Fruit fly (Drosophila melanogaster): ENCODE results near the gene EndoGI.

EndoGI gene

DNA sequence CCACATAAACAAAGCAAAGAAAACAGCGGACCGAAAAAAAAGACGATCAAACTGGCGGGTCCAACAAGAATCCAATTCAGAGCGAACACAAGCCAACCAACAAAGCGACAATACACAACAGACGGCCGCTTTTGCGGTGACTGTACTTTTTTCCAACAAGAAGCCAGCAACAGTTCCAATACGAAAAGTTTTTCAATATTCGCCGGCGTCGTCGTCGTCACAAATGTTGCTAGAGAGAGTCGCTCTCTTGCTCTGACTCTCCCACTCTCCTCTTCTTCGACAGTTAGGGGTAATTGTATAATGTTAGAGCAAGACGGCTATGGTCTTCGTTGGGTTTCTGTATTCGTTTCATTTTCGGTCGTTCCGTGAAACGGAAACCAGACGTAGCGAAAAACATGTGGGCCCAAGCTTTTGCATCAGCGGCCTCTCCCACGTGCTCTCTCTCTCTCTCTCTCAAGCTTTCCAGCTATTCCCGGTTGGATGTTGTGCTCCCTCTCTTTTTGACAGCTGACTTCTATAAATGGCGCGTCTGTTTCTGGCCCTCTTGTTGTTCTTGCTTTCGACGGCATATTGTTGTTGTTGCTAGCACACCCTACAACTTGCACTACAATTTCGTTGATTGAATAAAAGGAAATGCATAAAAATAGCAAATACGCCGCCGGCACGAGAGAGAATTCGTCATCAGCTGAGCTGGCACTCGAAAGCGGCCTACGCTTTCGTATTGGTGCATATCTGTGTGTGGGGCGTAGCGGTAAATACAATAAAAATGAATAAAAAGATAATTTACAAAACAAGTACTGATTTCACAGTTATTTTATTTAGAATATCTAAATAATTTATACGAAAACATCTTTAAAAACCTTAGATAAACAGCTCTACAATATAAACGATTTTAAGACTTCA is 12.0 kb downstream of the EndoGI start (continued):
- TF ChIP-seq net (GFP tag; optimal IDR thresholded peaks at IDR 0.05), result peak; percentile 52
- peak; percentile 34 for TF ChIP-seq acj6 (GFP tag; optimal IDR thresholded peaks at IDR 0.05)
- TF ChIP-seq CG10631 (GFP tag; optimal IDR thresholded peaks at IDR 0.05), result no peak
- no peak for TF ChIP-seq CG11294 (GFP tag; IDR thresholded peaks at IDR 0.05)
- TF ChIP-seq eg (GFP tag; IDR thresholded peaks at IDR 0.05), result no peak
- no peak for TF ChIP-seq Sox15 (GFP tag; optimal IDR thresholded peaks at IDR 0.05)
- TF ChIP-seq cyc (GFP tag; optimal IDR thresholded peaks at IDR 0.05), result peak; percentile 21
- TF ChIP-seq Eip75B (GFP tag; optimal IDR thresholded peaks at IDR 0.05), result peak; percentile 70
- peak; percentile 23 for TF ChIP-seq CG31627 (GFP tag; optimal IDR thresholded peaks at IDR 0.05)
- TF ChIP-seq CG6854 (GFP tag; optimal IDR thresholded peaks at IDR 0.05), result peak; percentile 96
- TF ChIP-seq Eip93F (GFP tag; optimal IDR thresholded peaks at IDR 0.05), result peak; percentile 52
- TF ChIP-seq CG11762 (GFP tag; optimal IDR thresholded peaks at IDR 0.05; ENCODE audit: insufficient read depth), result peak; percentile 26
- peak; percentile 11 for TF ChIP-seq CG10669 (GFP tag; optimal IDR thresholded peaks at IDR 0.05)
- TF ChIP-seq Lpt (GFP tag; optimal IDR thresholded peaks at IDR 0.05), result peak; percentile 79
- TF ChIP-seq esn (GFP tag; optimal IDR thresholded peaks at IDR 0.05), result peak; percentile 78
- TF ChIP-seq CG6276 (GFP tag; optimal IDR thresholded peaks at IDR 0.05), result peak; percentile 70
- TF ChIP-seq Met (GFP tag; optimal IDR thresholded peaks at IDR 0.05), result peak; percentile 71

DNA sequence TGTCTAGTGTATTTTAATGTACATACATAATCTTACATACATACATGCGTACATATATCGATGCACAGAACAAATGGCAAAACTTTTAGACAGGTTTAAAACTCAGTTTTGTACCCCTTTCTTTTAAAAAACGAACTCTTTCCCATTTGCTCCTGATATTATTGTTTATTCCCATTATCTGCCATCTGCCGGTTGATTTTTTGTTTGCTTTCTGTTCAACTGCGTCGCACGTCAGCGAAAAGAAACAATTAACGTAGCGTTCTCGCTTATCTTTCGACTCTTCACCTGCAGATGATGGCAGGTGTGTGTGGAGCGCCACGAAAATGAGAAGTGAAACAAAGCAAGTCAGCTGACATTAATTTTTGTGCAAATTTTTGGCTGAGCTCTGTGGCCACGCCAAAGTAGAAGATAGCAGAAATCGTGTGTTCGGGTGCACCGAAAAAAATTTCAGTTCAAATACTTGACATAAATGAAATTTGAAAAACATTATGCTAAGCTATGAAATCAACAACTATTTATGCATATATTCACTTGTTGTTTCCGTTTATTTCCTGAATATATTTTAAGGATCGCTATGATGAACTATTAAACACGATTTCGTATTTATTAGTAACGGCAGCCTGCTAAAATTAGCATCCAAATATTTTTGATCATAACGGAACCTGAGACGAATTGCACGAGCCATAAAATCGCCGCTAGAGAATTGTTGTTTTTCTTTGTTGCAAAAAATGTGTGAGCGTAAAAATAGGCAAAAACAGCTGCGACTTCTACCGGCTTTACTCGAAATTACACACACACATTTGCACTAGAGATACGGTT is 13.4 kb downstream of the EndoGI start:
- TF ChIP-seq pdm3 (GFP tag; optimal IDR thresholded peaks at IDR 0.05) (peak; percentile 13), Hr39 (GFP tag; optimal IDR thresholded peaks at IDR 0.05) (no peak), CG10631 (GFP tag; optimal IDR thresholded peaks at IDR 0.05) (peak; percentile 22), esn (GFP tag; optimal IDR thresholded peaks at IDR 0.05) (peak; percentile 50), Hr4 (GFP tag; optimal IDR thresholded peaks at IDR 0.05) (peak; percentile 44), CG31627 (GFP tag; optimal IDR thresholded peaks at IDR 0.05) (peak; percentile 41), CG6276 (GFP tag; optimal IDR thresholded peaks at IDR 0.05) (peak; percentile 58), lz (GFP tag; optimal IDR thresholded peaks at IDR 0.05) (peak; percentile 8), Eip78C (GFP tag) (peak; percentile 53), Eip93F (GFP tag; optimal IDR thresholded peaks at IDR 0.05) (peak; percentile 20), fd85E (GFP tag; optimal IDR thresholded peaks at IDR 0.05) (no peak), acj6 (GFP tag; optimal IDR thresholded peaks at IDR 0.05) (peak; percentile 30), CG11902 (GFP tag; optimal IDR thresholded peaks at IDR 0.05) (no peak), Met (GFP tag; optimal IDR thresholded peaks at IDR 0.05) (peak; percentile 15), achi (GFP tag; optimal IDR thresholded peaks at IDR 0.05) (peak; percentile 34), fkh (GFP tag; optimal IDR thresholded peaks at IDR 0.05) (peak; percentile 50), topi (GFP tag; optimal IDR thresholded peaks at IDR 0.05) (peak; percentile 41), cyc (GFP tag; optimal IDR thresholded peaks at IDR 0.05) (peak; percentile 27), CG3919 (GFP tag; optimal IDR thresholded peaks at IDR 0.05) (peak; percentile 8), CG11294 (GFP tag; IDR thresholded peaks at IDR 0.05) (no peak), Blimp-1 (GFP tag; optimal IDR thresholded peaks at IDR 0.05) (no peak), CG15336 (GFP tag; IDR thresholded peaks at IDR 0.05) (no peak), CG1621 (tag; optimal IDR thresholded peaks at IDR 0.05) (no peak), CG34406 (GFP tag; optimal IDR thresholded peaks at IDR 0.05) (no peak), OdsH (GFP tag; optimal IDR thresholded peaks at IDR 0.05) (peak; percentile 30), CG9139 (GFP tag; optimal IDR thresholded peaks at IDR 0.05) (no peak), CG8119 (GFP tag; IDR thresholded peaks at IDR 0.05) (no peak), CG32006 (GFP tag; optimal IDR thresholded peaks at IDR 0.05) (peak; percentile 69), dac (GFP tag; optimal IDR thresholded peaks at IDR 0.05) (no peak)

Data from whole organism, prepupa.